Worm (Caenorhabditis elegans) whole organism, L4 larva: Measurements from ENCODE around the gene aqp-2.
A peak's percentile ranks its signal among the peaks of the same experiment; 100 is the strongest.

Experiments used
- lin-15B ChIP-seq: fragments of 150-350 bp; sonication (generic microtip); optimal IDR thresholded peaks from 3 replicates; lab custom pipeline; 2014; ENCODE audit warnings: missing biosample characterization, missing genetic modification characterization
- skn-1 ChIP-seq: fragments of 150-350 bp; optimal IDR thresholded peaks from 2 replicates; lab custom pipeline; 2014; ENCODE audit warnings: missing biosample characterization, missing genetic modification characterization
- unc-62 ChIP-seq, 3 experiments: fragments of 150-350 bp in 1 of 3; sonication (generic microtip); optimal IDR thresholded peaks in 2 of 3; peaks in 1 of 3; 1 replicate in 1 of 3; 2 replicates in 2 of 3; lab custom pipeline; 2014 to 2017; ENCODE audit warnings: missing biosample characterization in 3 of 3, missing genetic modification characterization in 3 of 3, missing genetic modification reagents in 3 of 3, missing genotype in 1 of 3
- zfp-2 ChIP-seq: sonication (generic microtip); optimal IDR thresholded peaks from 2 replicates; lab custom pipeline; 2016; ENCODE audit warnings: mild to moderate bottlenecking, missing genetic modification characterization, missing compliant biosample characterization

DNA sequence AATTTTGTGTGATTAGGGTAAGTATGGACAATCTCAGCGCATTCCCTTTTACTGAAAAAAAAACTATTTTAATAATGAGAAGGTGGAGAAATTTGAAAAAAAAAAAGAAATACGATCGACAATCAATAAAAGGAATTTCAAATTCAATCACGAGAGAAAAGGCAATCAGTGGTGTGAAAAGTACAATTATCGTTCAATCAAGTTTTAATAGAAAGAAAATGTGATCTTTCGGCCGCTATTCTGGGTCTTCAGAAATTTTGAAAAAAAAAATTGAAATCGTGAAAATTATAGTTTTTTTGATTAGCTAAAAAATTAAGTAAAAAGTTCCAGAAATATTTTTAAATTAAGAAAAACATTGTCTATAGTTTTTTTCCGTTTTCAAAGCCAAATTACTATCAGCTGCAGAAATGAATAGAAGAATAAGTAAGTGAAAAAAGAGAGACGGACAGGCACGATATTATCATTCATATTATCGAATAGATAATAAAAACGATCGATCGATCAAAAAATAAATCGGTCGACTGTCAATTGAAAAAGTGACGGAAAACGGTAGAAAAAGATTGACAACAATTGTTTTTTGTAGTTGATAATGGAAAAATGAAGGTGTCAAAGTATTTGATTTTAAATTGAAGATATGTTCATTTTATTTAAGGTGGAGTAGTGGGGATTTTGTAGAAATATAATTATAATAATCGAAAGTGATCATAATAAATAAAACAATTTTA, 18.4 kb upstream of the aqp-2 start, which contains the start of gene gldi-3:
- TF ChIP-seq unc-62 (GFP tag; optimal IDR thresholded peaks at IDR 0.05 in 1 of 2; lab: Kevin White, UChicago) = peak in 1 of 2 experiments; percentile 57
- TF ChIP-seq unc-62 (tag; optimal IDR thresholded peaks at IDR 0.05; lab: Kevin White, UChicago) = no peak
- TF ChIP-seq skn-1 (tag; lab: Kevin White, UChicago) = no peak
- TF ChIP-seq zfp-2 (tag; lab: Kevin White, UChicago) = no peak
- no peak for TF ChIP-seq lin-15B (tag; lab: Kevin White, UChicago)
